Fruit fly (Drosophila melanogaster) Kc167 (cell line): ENCODE results near the gene Myo95E.

ENCODE experiments used
- Sin3A ChIP-seq: fragments of >200 bp; optimal IDR thresholded peaks from 2 replicates; lab custom pipeline; 2018; ENCODE audit warnings: missing external identifiers
- h ChIP-seq: fragments of >200 bp; optimal IDR thresholded peaks from 3 replicates; lab custom pipeline; 2018; ENCODE audit warnings: missing external identifiers
- insv ChIP-seq: fragments of >200 bp; optimal IDR thresholded peaks from 3 replicates; lab custom pipeline; 2018; ENCODE audit warnings: missing external identifiers
- psq ChIP-seq: fragments of >200 bp; optimal IDR thresholded peaks from 2 replicates; lab custom pipeline; 2017; ENCODE audit warnings: missing external identifiers

dm6 chr3R:24202723-24203122, 41.4 kb upstream of the Myo95E start:
- TF ChIP-seq insv (lab: Kevin White, UChicago) (no peak), h (lab: Kevin White, UChicago) (no peak), psq (no peak), Sin3A (lab: Kevin White, UChicago) (no peak)
